Fruit fly (Drosophila melanogaster): ENCODE data around the gene eff.

Gene eff

DNA sequence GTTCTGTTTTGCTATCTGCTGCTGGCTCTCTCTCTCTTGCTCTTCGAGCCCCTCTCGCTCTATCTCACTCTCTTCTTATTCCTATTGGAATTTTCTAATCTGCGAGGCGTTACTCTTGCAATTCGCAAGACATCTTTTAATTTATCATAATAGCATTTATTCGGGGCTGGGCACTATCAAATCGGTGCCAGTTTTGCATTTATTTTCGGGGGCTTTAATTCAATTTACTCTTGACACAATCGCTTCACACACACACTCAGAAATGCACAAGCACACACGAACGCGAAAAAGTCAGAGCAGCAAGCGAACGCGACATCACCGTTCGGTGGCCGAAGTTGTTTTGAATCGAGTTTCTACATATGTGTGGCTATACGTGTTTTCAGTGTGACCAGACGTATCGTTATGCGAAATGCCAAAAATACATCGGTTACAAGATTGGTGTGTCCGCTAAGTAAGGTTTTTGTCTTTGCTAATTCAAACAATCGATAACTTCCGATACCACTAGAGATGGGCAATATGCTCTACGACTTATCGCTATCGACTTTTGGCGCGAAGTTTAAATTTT lies 44.1 kb downstream of the eff start, which contains the start of gene Meltrin (continued):
- peak; percentile 61 to 69 for TF ChIP-seq Hr51 (GFP tag; optimal IDR thresholded peaks at IDR 0.05)
- peak; percentile 13 for TF ChIP-seq CG12744 (GFP tag; optimal IDR thresholded peaks at IDR 0.05)
- TF ChIP-seq Fer1 (GFP tag; optimal IDR thresholded peaks at IDR 0.05): peak; percentile 79
- TF ChIP-seq CG3726 (GFP tag; IDR thresholded peaks at IDR 0.05): no peak
- TF ChIP-seq lbe (GFP tag; optimal IDR thresholded peaks at IDR 0.05): peak; percentile 61
- peak; percentile 58 for TF ChIP-seq gcm2 (GFP tag; optimal IDR thresholded peaks at IDR 0.05)
- TF ChIP-seq grau (tag; optimal IDR thresholded peaks at IDR 0.05): peak; percentile 63
- peak; percentile 20 for TF ChIP-seq CG9727 (GFP tag; optimal IDR thresholded peaks at IDR 0.05)
- peak; percentile 71 for TF ChIP-seq CG12391 (tag; optimal IDR thresholded peaks at IDR 0.05)
- TF ChIP-seq Side (GFP tag; optimal IDR thresholded peaks at IDR 0.05): peak; percentile 52
- TF ChIP-seq nom (GFP tag; optimal IDR thresholded peaks at IDR 0.05): peak; percentile 75
- TF ChIP-seq cwo (GFP tag; optimal IDR thresholded peaks at IDR 0.05): peak; percentile 22
- no peak for TF ChIP-seq CG6791 (GFP tag; IDR thresholded peaks at IDR 0.05; ENCODE audit: partially characterized antibody)
- TF ChIP-seq CG18599 (GFP tag; optimal IDR thresholded peaks at IDR 0.05): peak; percentile 30
- TF ChIP-seq slou (GFP tag; optimal IDR thresholded peaks at IDR 0.05): peak; percentile 29
- TF ChIP-seq CG4404 (GFP tag; IDR thresholded peaks at IDR 0.05): no peak
- peak; percentile 54 for TF ChIP-seq CG33557 (GFP tag; optimal IDR thresholded peaks at IDR 0.05)
- TF ChIP-seq CG12942 (GFP tag; optimal IDR thresholded peaks at IDR 0.05): peak; percentile 35
- TF ChIP-seq Mad (GFP tag; optimal IDR thresholded peaks at IDR 0.05): peak; percentile 62
- TF ChIP-seq nmo (GFP tag; optimal IDR thresholded peaks at IDR 0.05): peak; percentile 53
- TF ChIP-seq seq (GFP tag; IDR thresholded peaks at IDR 0.05): no peak
- TF ChIP-seq CG6654 (GFP tag; optimal IDR thresholded peaks at IDR 0.05): no peak
- peak; percentile 64 for TF ChIP-seq Dek (tag; optimal IDR thresholded peaks at IDR 0.05)
- peak; percentile 41 for TF ChIP-seq dmrt99B (tag; optimal IDR thresholded peaks at IDR 0.05)
- peak; percentile 98 for TF ChIP-seq Elba2 (GFP tag; optimal IDR thresholded peaks at IDR 0.05)
- TF ChIP-seq CG32772 (GFP tag; IDR thresholded peaks at IDR 0.05): no peak
- no peak for TF ChIP-seq jumu (GFP tag; optimal IDR thresholded peaks at IDR 0.05)
- TF ChIP-seq E2f1 (GFP tag; IDR thresholded peaks at IDR 0.05): no peak
- TF ChIP-seq tin (GFP tag; optimal IDR thresholded peaks at IDR 0.05): no peak
- TF ChIP-seq crp (GFP tag; optimal IDR thresholded peaks at IDR 0.05): peak in 1 of 2 experiments; percentile 49
- TF ChIP-seq CG7987 (GFP tag; optimal IDR thresholded peaks at IDR 0.05): peak; percentile 73
- peak; percentile 62 for TF ChIP-seq oc (tag; optimal IDR thresholded peaks at IDR 0.05)
- no peak for TF ChIP-seq CG7963 (GFP tag; IDR thresholded peaks at IDR 0.05; ENCODE audit: partially characterized antibody)
- no peak for TF ChIP-seq Awh (GFP tag; IDR thresholded peaks at IDR 0.05)
- peak; percentile 86 for TF ChIP-seq CG34376 (GFP tag; optimal IDR thresholded peaks at IDR 0.05)
- no peak for TF ChIP-seq cas (GFP tag; IDR thresholded peaks at IDR 0.05)
- TF ChIP-seq Sox100B (GFP tag; optimal IDR thresholded peaks at IDR 0.05): no peak
- TF ChIP-seq Nf-YA (GFP tag; IDR thresholded peaks at IDR 0.05): no peak
- TF ChIP-seq CG3407 (GFP tag; optimal IDR thresholded peaks at IDR 0.05): no peak
- peak; percentile 61 for TF ChIP-seq stwl (tag; optimal IDR thresholded peaks at IDR 0.05)
- no peak for TF ChIP-seq CG13123 (GFP tag; optimal IDR thresholded peaks at IDR 0.05)
- peak; percentile 36 for TF ChIP-seq lilli (GFP tag; optimal IDR thresholded peaks at IDR 0.05)
- TF ChIP-seq CG13624 (GFP tag; optimal IDR thresholded peaks at IDR 0.05): peak; percentile 76
- TF ChIP-seq CoRest (tag; optimal IDR thresholded peaks at IDR 0.05): peak; percentile 63
- TF ChIP-seq vfl (GFP tag; optimal IDR thresholded peaks at IDR 0.05): peak; percentile 54
- TF ChIP-seq ewg (GFP tag; optimal IDR thresholded peaks at IDR 0.05): peak; percentile 42
- peak; percentile 74 for TF ChIP-seq abd-A (tag; optimal IDR thresholded peaks at IDR 0.05)
- TF ChIP-seq Jarid2 (GFP tag; optimal IDR thresholded peaks at IDR 0.05): peak; percentile 100
- TF ChIP-seq CG2202 (tag; optimal IDR thresholded peaks at IDR 0.05): peak; percentile 47

Data from whole organism, embryonic.